Fruit fly (Drosophila melanogaster) whole organism, embryonic: ENCODE results near the gene CG13928.
A peak's percentile ranks its signal among the peaks of the same experiment; 100 is the strongest.

Source experiments
- BEAF-32 ChIP-seq: fragments of 200-800 bp; sonication (Bioruptor generic); optimal IDR thresholded peaks from 3 replicates; lab custom pipeline; 2017; ENCODE audit warnings: missing biosample characterization, missing genetic modification characterization, mild to moderate bottlenecking, moderate library complexity, missing genetic modification reagents
- CG10267 ChIP-seq: fragments of 200-800 bp; sonication (Bioruptor generic); optimal IDR thresholded peaks from 2 replicates; lab custom pipeline; 2018; ENCODE audit warnings: missing biosample characterization, mild to moderate bottlenecking, missing genetic modification characterization, moderate library complexity
- CG11085 ChIP-seq: fragments of 200-800 bp; sonication (Bioruptor generic); IDR thresholded peaks from 2 replicates; pipeline ENCODE4 v1.3.6; 2022; ENCODE audit warnings: missing biosample characterization, missing genetic modification characterization
- CG11398 ChIP-seq: fragments of 200-800 bp; sonication (Bioruptor generic); optimal IDR thresholded peaks from 2 replicates; lab custom pipeline; 2016; ENCODE audit warnings: missing biosample characterization, missing genetic modification characterization
- CG11456 ChIP-seq: fragments of 200-800 bp; sonication (Bioruptor generic); IDR thresholded peaks from 3 replicates; pipeline ENCODE4 v1.3.6; 2022; ENCODE audit warnings: missing biosample characterization, missing genetic modification characterization
- CG12744 ChIP-seq: fragments of 200-800 bp; sonication (Bioruptor generic); optimal IDR thresholded peaks from 2 replicates; lab custom pipeline; 2016; ENCODE audit warnings: missing biosample characterization, missing genetic modification characterization
- CG13775 ChIP-seq: fragments of 200-800 bp; sonication (Bioruptor generic); optimal IDR thresholded peaks from 3 replicates; lab custom pipeline; 2017; ENCODE audit warnings: missing biosample characterization, mild to moderate bottlenecking, missing genetic modification characterization
- CG17361 ChIP-seq: fragments of 200-800 bp; sonication (Bioruptor generic); IDR thresholded peaks from 3 replicates; pipeline ENCODE4 v1.3.6; 2022; ENCODE audit warnings: missing biosample characterization, missing genetic modification characterization
- CG17829 ChIP-seq: fragments of 200-800 bp; optimal IDR thresholded peaks from 2 replicates; lab custom pipeline; 2019; ENCODE audit warnings: missing biosample characterization, mild to moderate bottlenecking, missing genetic modification characterization, moderate library complexity
- CG18476 ChIP-seq: fragments of 200-800 bp; sonication (Bioruptor generic); optimal IDR thresholded peaks from 2 replicates; lab custom pipeline; 2016; ENCODE audit warnings: missing biosample characterization, mild to moderate bottlenecking, missing genetic modification characterization
- CG18599 ChIP-seq: fragments of 200-800 bp; sonication (Bioruptor generic); optimal IDR thresholded peaks from 3 replicates; lab custom pipeline; 2017; ENCODE audit warnings: missing biosample characterization, missing genetic modification characterization, mild to moderate bottlenecking, moderate library complexity, missing genetic modification reagents
- CG18619 ChIP-seq: fragments of 200-800 bp; sonication (Bioruptor generic); optimal IDR thresholded peaks from 3 replicates; lab custom pipeline; 2017; ENCODE audit warnings: missing biosample characterization, mild to moderate bottlenecking, missing genetic modification characterization
- CG2199 ChIP-seq: fragments of 200-800 bp; sonication (Bioruptor generic); IDR thresholded peaks from 3 replicates; pipeline ENCODE4 v1.3.6; 2022; ENCODE audit warnings: missing biosample characterization, missing genetic modification characterization
- CG2889 ChIP-seq: fragments of 200-800 bp; sonication (Bioruptor generic); IDR thresholded peaks from 3 replicates; pipeline ENCODE4 v1.3.6; 2022; ENCODE audit warnings: missing biosample characterization, missing genetic modification characterization
- CG3065 ChIP-seq: fragments of 200-800 bp; sonication (Bioruptor generic); optimal IDR thresholded peaks from 2 replicates; lab custom pipeline; 2016; ENCODE audit warnings: missing biosample characterization, missing genetic modification characterization
- CG31224 ChIP-seq: fragments of 200-800 bp; sonication (Bioruptor generic); IDR thresholded peaks from 2 replicates; pipeline ENCODE4 v1.3.6; 2022; ENCODE audit warnings: missing biosample characterization, missing genetic modification characterization
- CG3281 ChIP-seq: fragments of 200-800 bp; sonication (Bioruptor generic); optimal IDR thresholded peaks from 3 replicates; lab custom pipeline; 2017; ENCODE audit warnings: missing biosample characterization, mild to moderate bottlenecking, missing genetic modification characterization
- CG33213 ChIP-seq: fragments of 200-800 bp; sonication (Bioruptor generic); optimal IDR thresholded peaks from 3 replicates; lab custom pipeline; 2016; ENCODE audit warnings: missing biosample characterization, missing genetic modification characterization
- CG34224 ChIP-seq: fragments of 200-800 bp; sonication (Bioruptor generic); IDR thresholded peaks from 3 replicates; pipeline ENCODE4 v1.3.6; 2022; ENCODE audit warnings: missing biosample characterization, missing genetic modification characterization; ENCODE audit not compliant: partially characterized antibody
- CG4617 ChIP-seq: fragments of 200-800 bp; sonication (Bioruptor generic); optimal IDR thresholded peaks from 3 replicates; lab custom pipeline; 2016; ENCODE audit warnings: missing biosample characterization, missing genetic modification characterization, borderline replicate concordance
- CG6272 ChIP-seq: fragments of 200-800 bp; sonication (Bioruptor generic); IDR thresholded peaks from 2 replicates; pipeline ENCODE4 v1.3.6; 2022; ENCODE audit warnings: missing biosample characterization, missing genetic modification characterization
- CG6689 ChIP-seq: fragments of 200-800 bp; sonication (Bioruptor generic); IDR thresholded peaks from 2 replicates; pipeline ENCODE4 v1.3.6; 2022; ENCODE audit warnings: missing biosample characterization, missing genetic modification characterization
- CG7372 ChIP-seq: fragments of 200-800 bp; sonication (Bioruptor generic); IDR thresholded peaks from 2 replicates; pipeline ENCODE4 v1.3.6; 2022; ENCODE audit warnings: missing biosample characterization, missing genetic modification characterization
- CG9727 ChIP-seq: fragments of 200-800 bp; sonication (Bioruptor generic); optimal IDR thresholded peaks from 3 replicates; lab custom pipeline; 2017; ENCODE audit warnings: missing biosample characterization, mild to moderate bottlenecking, missing genetic modification characterization
- CG9932 ChIP-seq: fragments of 200-800 bp; sonication (Bioruptor generic); IDR thresholded peaks from 2 replicates; pipeline ENCODE4 v1.3.6; 2022; ENCODE audit warnings: missing biosample characterization, missing genetic modification characterization
- CHES-1-like ChIP-seq: fragments of 200-800 bp; sonication (Bioruptor generic); optimal IDR thresholded peaks from 2 replicates; lab custom pipeline; 2016; ENCODE audit warnings: missing biosample characterization, missing genetic modification characterization
- Doc3 ChIP-seq: fragments of 200-800 bp; sonication (Bioruptor generic); IDR thresholded peaks from 3 replicates; pipeline ENCODE4 v1.3.6; 2022; ENCODE audit warnings: missing biosample characterization, missing genetic modification characterization; ENCODE audit not compliant: partially characterized antibody
- Dref ChIP-seq: fragments of 200-800 bp; sonication (Bioruptor generic); IDR thresholded peaks from 2 replicates; pipeline ENCODE4 v1.3.6; 2022; ENCODE audit warnings: missing biosample characterization, missing genetic modification characterization
- Rfx ChIP-seq: fragments of 200-800 bp; sonication (Bioruptor generic); IDR thresholded peaks from 2 replicates; pipeline ENCODE4 v1.3.6; 2022; ENCODE audit warnings: missing biosample characterization, missing genetic modification characterization
- az2 ChIP-seq: fragments of 200-800 bp; sonication (Bioruptor generic); optimal IDR thresholded peaks from 3 replicates; lab custom pipeline; 2016; ENCODE audit warnings: missing biosample characterization, missing genetic modification characterization
- bbx ChIP-seq: fragments of 200-800 bp; sonication (Bioruptor generic); IDR thresholded peaks from 2 replicates; pipeline ENCODE4 v1.3.6; 2022; ENCODE audit warnings: missing biosample characterization, missing genetic modification characterization; ENCODE audit not compliant: partially characterized antibody
- ci ChIP-seq: fragments of 200-800 bp; sonication (Bioruptor generic); IDR thresholded peaks from 3 replicates; pipeline ENCODE4 v1.3.6; 2022; ENCODE audit warnings: missing biosample characterization, missing genetic modification characterization
- crol ChIP-seq: fragments of 200-800 bp; sonication (Bioruptor generic); IDR thresholded peaks from 2 replicates; pipeline ENCODE4 v1.3.6; 2022; ENCODE audit warnings: missing biosample characterization, missing genetic modification characterization
- dati ChIP-seq: fragments of 200-800 bp; sonication (Bioruptor generic); IDR thresholded peaks from 2 replicates; pipeline ENCODE4 v1.3.6; 2022; ENCODE audit warnings: missing biosample characterization, missing genetic modification characterization
- dmrt99B ChIP-seq: fragments of 200-800 bp; sonication (Bioruptor generic); optimal IDR thresholded peaks from 2 replicates; lab custom pipeline; 2018; ENCODE audit warnings: missing biosample characterization, mild to moderate bottlenecking, missing genetic modification characterization, moderate library complexity
- emc ChIP-seq: fragments of 200-800 bp; sonication (Bioruptor generic); optimal IDR thresholded peaks from 2 replicates; lab custom pipeline; 2016; ENCODE audit warnings: missing biosample characterization, missing genetic modification characterization
- fd102C ChIP-seq: fragments of 200-800 bp; sonication (Bioruptor generic); optimal IDR thresholded peaks from 2 replicates; lab custom pipeline; 2018; ENCODE audit warnings: missing biosample characterization, mild to moderate bottlenecking, missing genetic modification characterization, moderate library complexity
- fd3F ChIP-seq: fragments of 200-800 bp; sonication (Bioruptor generic); optimal IDR thresholded peaks from 2 replicates; lab custom pipeline; 2018; ENCODE audit warnings: missing biosample characterization, mild to moderate bottlenecking, missing genetic modification characterization, moderate library complexity
- fd64A ChIP-seq: fragments of 200-800 bp; sonication (Bioruptor generic); optimal IDR thresholded peaks from 3 replicates; lab custom pipeline; 2018; ENCODE audit warnings: missing biosample characterization, mild to moderate bottlenecking, missing genetic modification characterization
- fd96Cb ChIP-seq: fragments of 200-800 bp; sonication (Bioruptor generic); optimal IDR thresholded peaks from 2 replicates; lab custom pipeline; 2018; ENCODE audit warnings: missing biosample characterization, mild to moderate bottlenecking, missing genetic modification characterization, moderate library complexity
- fru ChIP-seq: fragments of >200 bp; optimal IDR thresholded peaks from 2 replicates; lab custom pipeline; 2017
- ftz-f1 ChIP-seq: fragments of 200-800 bp; sonication (Bioruptor generic); optimal IDR thresholded peaks from 2 replicates; lab custom pipeline; 2016; ENCODE audit warnings: missing biosample characterization, missing genetic modification characterization
- gro ChIP-seq: fragments of 200-800 bp; sonication (Bioruptor generic); optimal IDR thresholded peaks from 2 replicates; lab custom pipeline; 2016; ENCODE audit warnings: missing biosample characterization, missing genetic modification characterization
- hbn ChIP-seq: fragments of 200-800 bp; sonication (Bioruptor generic); IDR thresholded peaks from 2 replicates; pipeline ENCODE4 v1.3.6; 2022; ENCODE audit warnings: missing biosample characterization, missing genetic modification characterization; ENCODE audit not compliant: partially characterized antibody
- kay ChIP-seq: fragments of 200-800 bp; sonication (Bioruptor generic); optimal IDR thresholded peaks from 2 replicates; lab custom pipeline; 2016; ENCODE audit warnings: missing biosample characterization, missing genetic modification characterization
- kni ChIP-seq: fragments of 200-800 bp; sonication (Bioruptor generic); optimal IDR thresholded peaks from 3 replicates; lab custom pipeline; 2017; ENCODE audit warnings: mild to moderate bottlenecking, missing biosample characterization, missing genetic modification reagents, missing genetic modification characterization
- pzg ChIP-seq: fragments of 200-800 bp; sonication (Bioruptor generic); optimal IDR thresholded peaks from 3 replicates; lab custom pipeline; 2018; ENCODE audit warnings: missing biosample characterization, mild to moderate bottlenecking, missing genetic modification characterization, moderate library complexity
- repo ChIP-seq: fragments of 200-800 bp; sonication (Bioruptor generic); optimal IDR thresholded peaks from 2 replicates; lab custom pipeline; 2016; ENCODE audit warnings: missing biosample characterization, missing genetic modification characterization
- tin ChIP-seq: fragments of 200-800 bp; sonication (Bioruptor generic); optimal IDR thresholded peaks from 3 replicates; lab custom pipeline; 2016; ENCODE audit warnings: missing biosample characterization, missing genetic modification characterization
- twi ChIP-seq: fragments of 200-800 bp; optimal IDR thresholded peaks from 2 replicates; lab custom pipeline; 2019; ENCODE audit warnings: missing biosample characterization, mild to moderate bottlenecking, missing genetic modification characterization, moderate library complexity

CG13928 gene

DNA sequence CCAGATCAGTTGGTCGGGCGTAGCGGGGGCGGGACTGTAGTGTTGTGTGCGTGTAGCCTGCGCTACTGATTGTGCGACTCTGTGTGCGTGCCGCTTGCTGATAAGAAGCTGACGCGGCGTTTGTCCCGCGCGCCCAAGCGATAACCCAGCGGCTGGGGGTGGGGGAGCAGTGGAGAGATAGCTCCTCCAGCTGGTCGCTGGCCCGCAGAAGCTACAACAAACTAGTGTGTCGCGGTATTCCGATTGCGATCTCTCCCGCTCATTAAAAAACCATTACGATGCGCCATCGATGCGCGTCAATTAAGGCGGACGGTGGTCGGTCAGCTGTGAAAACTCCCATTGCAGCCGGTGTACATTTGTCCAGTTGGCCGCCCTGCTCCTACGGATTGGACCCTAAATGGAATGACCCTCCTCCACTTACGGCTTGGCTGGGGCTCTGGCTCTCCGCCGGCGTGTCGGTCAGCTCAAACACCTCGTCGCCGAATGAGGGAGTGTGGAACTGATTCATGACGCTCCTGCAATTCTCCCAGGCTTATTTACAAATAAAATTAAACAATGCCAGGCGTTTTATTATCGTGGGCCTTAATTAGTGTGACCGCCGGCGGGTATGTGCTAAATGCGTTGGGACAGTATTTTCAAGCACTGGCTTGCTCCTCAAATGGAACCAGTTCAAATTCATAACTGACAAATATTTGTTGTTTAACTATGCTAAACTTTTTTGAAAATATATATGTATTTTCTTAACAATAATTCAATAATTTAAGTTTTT lies 25.9 kb downstream of the CG13928 start, which contains the start of gene CG12104 (continued):
- peak; percentile 68; the same call in 1 of the 3 replicates for TF ChIP-seq CG2199 (GFP tag; lab: Robert Waterston, UW)
- TF ChIP-seq fd64A (GFP tag; lab: Kevin White, UChicago), result no peak
- TF ChIP-seq CG17361 (GFP tag; lab: Robert Waterston, UW), result no peak; the same call in 2 of the 3 replicates
- TF ChIP-seq CG31224 (GFP tag; lab: Robert Waterston, UW), result no peak
- no peak for TF ChIP-seq kay
- TF ChIP-seq ftz-f1 (GFP tag; lab: Kevin White, UChicago), result no peak
- TF ChIP-seq CHES-1-like (GFP tag; lab: Kevin White, UChicago), result no peak
- no peak for TF ChIP-seq CG6272 (GFP tag; lab: Robert Waterston, UW)
- no peak for TF ChIP-seq dati (GFP tag; lab: Robert Waterston, UW)
- peak; percentile 38 for TF ChIP-seq CG13775 (GFP tag; lab: Kevin White, UChicago)
- no peak for TF ChIP-seq CG9932 (GFP tag; lab: Robert Waterston, UW)
- TF ChIP-seq CG3065 (GFP tag; lab: Kevin White, UChicago), result no peak
- no peak for TF ChIP-seq dmrt99B (tag; lab: Kevin White, UChicago)
- TF ChIP-seq fd96Cb (tag; lab: Kevin White, UChicago), result no peak
- TF ChIP-seq CG33213 (GFP tag; lab: Kevin White, UChicago), result peak; percentile 31
- TF ChIP-seq repo (GFP tag; lab: Kevin White, UChicago), result no peak
- TF ChIP-seq CG18476, result no peak
- no peak for TF ChIP-seq tin (GFP tag; lab: Kevin White, UChicago)
- no peak for TF ChIP-seq CG12744
- TF ChIP-seq CG18599 (GFP tag; lab: Kevin White, UChicago), result no peak
- TF ChIP-seq az2 (GFP tag; lab: Kevin White, UChicago), result no peak
- TF ChIP-seq CG2889 (GFP tag; lab: Robert Waterston, UW), result no peak
- no peak; the same call in 2 of the 3 replicates for TF ChIP-seq CG34224 (GFP tag; lab: Robert Waterston, UW)
- TF ChIP-seq CG11398 (GFP tag; lab: Kevin White, UChicago), result no peak
- TF ChIP-seq hbn (GFP tag; lab: Robert Waterston, UW), result no peak
- no peak for TF ChIP-seq fd3F (GFP tag; lab: Kevin White, UChicago)
- TF ChIP-seq emc (GFP tag; lab: Kevin White, UChicago), result no peak
- TF ChIP-seq CG17829 (tag; lab: Kevin White, UChicago), result peak; percentile 29
- peak; percentile 68 for TF ChIP-seq CG4617
- peak; percentile 88 for TF ChIP-seq CG10267 (tag; lab: Kevin White, UChicago)
- TF ChIP-seq CG3281 (GFP tag; lab: Kevin White, UChicago), result no peak
- TF ChIP-seq CG11085, result no peak
- no peak for TF ChIP-seq fd102C (GFP tag; lab: Kevin White, UChicago)
- TF ChIP-seq Rfx (GFP tag; lab: Robert Waterston, UW), result no peak
- TF ChIP-seq BEAF-32 (GFP tag; lab: Kevin White, UChicago), result peak; percentile 12
- no peak for TF ChIP-seq fru
- peak; percentile 96 for TF ChIP-seq crol (GFP tag; lab: Robert Waterston, UW)
- no peak for TF ChIP-seq CG11456 (GFP tag; lab: Robert Waterston, UW)
- TF ChIP-seq CG6689 (GFP tag; lab: Robert Waterston, UW), result 0 out of 2 replicates have a peak, but pooled peaks have one; percentile 8
- no peak for TF ChIP-seq Dref (GFP tag; lab: Robert Waterston, UW)
- no peak for TF ChIP-seq Doc3
- peak; percentile 58 for TF ChIP-seq pzg (GFP tag; lab: Kevin White, UChicago)
- 0 out of 3 replicates have a peak, but pooled peaks have one; percentile 14 for TF ChIP-seq ci (GFP tag; lab: Robert Waterston, UW)
- TF ChIP-seq CG9727 (GFP tag; lab: Kevin White, UChicago), result peak; percentile 42
- no peak for TF ChIP-seq kni (GFP tag; lab: Kevin White, UChicago)
- TF ChIP-seq twi (tag; lab: Kevin White, UChicago), result no peak
- no peak for TF ChIP-seq bbx (GFP tag; lab: Robert Waterston, UW)
- TF ChIP-seq gro, result no peak
- TF ChIP-seq CG18619, result no peak
- no peak for TF ChIP-seq CG7372
